Worm (Caenorhabditis elegans) whole organism, midembryonic: ENCODE data around the gene str-232.

Experiments
- T22C8.4 ChIP-seq: fragments of 200-800 bp; sonication (Bioruptor generic); IDR thresholded peaks from 2 replicates; pipeline ENCODE4 v1.3.6; 2022; ENCODE audit warnings: missing genetic modification characterization, missing compliant biosample characterization
- flt-1 ChIP-seq: fragments of 200-800 bp; sonication (Bioruptor generic); IDR thresholded peaks from 2 replicates; pipeline ENCODE4 v1.3.6; 2022; ENCODE audit warnings: missing genetic modification characterization, missing compliant biosample characterization

ce11 chrV:16002288-16002687 lies 13.3 kb downstream of the str-232 start, which contains the start of gene nhr-63:
- TF ChIP-seq flt-1 (no peak), T22C8.4 (no peak)
